Worm (Caenorhabditis elegans) whole organism, midembryonic: Measurements from ENCODE around the gene taap-1.

ENCODE experiments used
- T22C8.4 ChIP-seq: fragments of 200-800 bp; sonication (Bioruptor generic); IDR thresholded peaks from 2 replicates; pipeline ENCODE4 v1.3.6; 2022; ENCODE audit warnings: missing genetic modification characterization, missing compliant biosample characterization
- flt-1 ChIP-seq: fragments of 200-800 bp; sonication (Bioruptor generic); IDR thresholded peaks from 2 replicates; pipeline ENCODE4 v1.3.6; 2022; ENCODE audit warnings: missing genetic modification characterization, missing compliant biosample characterization
- klf-2 ChIP-seq: fragments of 200-800 bp; sonication (Bioruptor generic); conservative IDR thresholded peaks from 2 replicates; pipeline ENCODE4 v1.3.6; 2022; ENCODE audit warnings: missing genetic modification reagents, missing genetic modification characterization, missing compliant biosample characterization
- ztf-29 ChIP-seq: fragments of 200-800 bp; sonication (Bioruptor generic); IDR thresholded peaks from 2 replicates; pipeline ENCODE4 v1.3.6; 2022; ENCODE audit warnings: missing genetic modification reagents, missing genetic modification characterization, missing compliant biosample characterization

DNA sequence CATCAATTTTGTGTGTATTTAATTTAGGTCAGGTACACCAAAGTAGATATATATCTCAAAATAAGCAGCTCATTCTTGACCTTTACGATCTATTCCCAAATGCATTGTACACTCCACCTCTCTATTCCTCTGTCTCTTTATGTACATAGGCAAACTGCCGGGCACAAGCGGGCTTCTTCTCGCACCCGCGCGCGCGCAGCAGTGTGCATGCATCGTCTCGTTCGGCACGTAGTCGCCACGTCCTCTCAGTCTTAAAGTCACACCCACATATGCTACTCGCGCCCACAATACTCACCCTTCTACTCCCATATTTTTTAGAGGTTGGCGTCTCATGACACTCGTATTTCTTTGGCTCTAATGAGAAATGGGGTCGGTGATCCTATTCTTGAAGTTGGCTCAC is 32.2 kb downstream of the taap-1 start:
- TF ChIP-seq klf-2 (GFP tag; lab: Robert Waterston, UW): no peak
- no peak for TF ChIP-seq ztf-29
- TF ChIP-seq T22C8.4 (GFP tag; lab: Robert Waterston, UW): no peak
- TF ChIP-seq flt-1 (GFP tag; lab: Robert Waterston, UW): no peak
